Fruit fly (Drosophila melanogaster) whole organism, embryonic: ENCODE measurements around the gene Gclc.

ENCODE experiments used
- C15 ChIP-seq: fragments of 200-800 bp; sonication (Bioruptor generic); IDR thresholded peaks from 3 replicates; pipeline ENCODE4 v1.3.6; 2022; ENCODE audit warnings: missing biosample characterization, missing genetic modification characterization
- CG1024 ChIP-seq: fragments of 200-800 bp; sonication (Bioruptor generic); IDR thresholded peaks from 2 replicates; pipeline ENCODE4 v1.3.6; 2022; ENCODE audit warnings: missing biosample characterization, missing genetic modification characterization
- CG10431 ChIP-seq: fragments of 200-800 bp; sonication (Bioruptor generic); optimal IDR thresholded peaks from 3 replicates; lab custom pipeline; 2018; ENCODE audit warnings: missing biosample characterization, mild to moderate bottlenecking, missing genetic modification characterization
- CG11085 ChIP-seq: fragments of 200-800 bp; sonication (Bioruptor generic); IDR thresholded peaks from 2 replicates; pipeline ENCODE4 v1.3.6; 2022; ENCODE audit warnings: missing biosample characterization, missing genetic modification characterization
- CG11456 ChIP-seq: fragments of 200-800 bp; sonication (Bioruptor generic); IDR thresholded peaks from 3 replicates; pipeline ENCODE4 v1.3.6; 2022; ENCODE audit warnings: missing biosample characterization, missing genetic modification characterization
- CG11695 ChIP-seq: fragments of 200-800 bp; sonication (Bioruptor generic); IDR thresholded peaks from 3 replicates; pipeline ENCODE4 v1.3.6; 2022; ENCODE audit warnings: missing biosample characterization, missing genetic modification characterization
- CG13287 ChIP-seq: fragments of 200-800 bp; sonication (Bioruptor generic); IDR thresholded peaks from 2 replicates; pipeline ENCODE4 v1.3.6; 2022; ENCODE audit warnings: missing biosample characterization, missing genetic modification characterization; ENCODE audit not compliant: partially characterized antibody
- CG15479 ChIP-seq: fragments of 200-800 bp; sonication (Bioruptor generic); optimal IDR thresholded peaks from 3 replicates; lab custom pipeline; 2019; ENCODE audit warnings: missing biosample characterization, mild to moderate bottlenecking, missing genetic modification characterization, moderate library complexity
- CG16815 ChIP-seq: fragments of 200-800 bp; sonication (Bioruptor generic); optimal IDR thresholded peaks from 3 replicates; lab custom pipeline; 2017; ENCODE audit warnings: missing biosample characterization, mild to moderate bottlenecking, missing genetic modification characterization
- CG17359 ChIP-seq: fragments of 200-800 bp; sonication (Bioruptor generic); optimal IDR thresholded peaks from 3 replicates; lab custom pipeline; 2018; ENCODE audit warnings: missing biosample characterization, mild to moderate bottlenecking, missing genetic modification characterization, moderate library complexity
- CG1832 ChIP-seq: fragments of 200-800 bp; sonication (Bioruptor generic); optimal IDR thresholded peaks from 2 replicates; lab custom pipeline; 2017; ENCODE audit warnings: missing biosample characterization, mild to moderate bottlenecking, missing genetic modification characterization, inconsistent platforms
- CG2120 ChIP-seq: fragments of 200-800 bp; sonication (Bioruptor generic); optimal IDR thresholded peaks from 3 replicates; lab custom pipeline; 2016; ENCODE audit warnings: missing biosample characterization, missing genetic modification characterization
- CG2875 ChIP-seq: fragments of 200-800 bp; sonication (Bioruptor generic); optimal IDR thresholded peaks from 2 replicates; lab custom pipeline; 2017; ENCODE audit warnings: missing biosample characterization, mild to moderate bottlenecking, missing genetic modification characterization, missing genetic modification reagents
- CG31365 ChIP-seq: fragments of 200-800 bp; sonication (Bioruptor generic); optimal IDR thresholded peaks from 2 replicates; lab custom pipeline; 2018; ENCODE audit warnings: missing biosample characterization, mild to moderate bottlenecking, missing genetic modification characterization
- CG3847 ChIP-seq: fragments of 200-800 bp; sonication (Bioruptor generic); IDR thresholded peaks from 2 replicates; pipeline ENCODE4 v1.3.6; 2022; ENCODE audit warnings: missing biosample characterization, missing genetic modification characterization
- CG4282 ChIP-seq: fragments of 200-800 bp; sonication (Bioruptor generic); optimal IDR thresholded peaks from 2 replicates; lab custom pipeline; 2016; ENCODE audit warnings: missing biosample characterization, missing genetic modification characterization
- CG6854 ChIP-seq: fragments of 200-800 bp; sonication (Bioruptor generic); optimal IDR thresholded peaks from 3 replicates; lab custom pipeline; 2017; ENCODE audit warnings: missing biosample characterization, mild to moderate bottlenecking, missing genetic modification characterization
- CG7987 ChIP-seq: fragments of 200-800 bp; sonication (Bioruptor generic); optimal IDR thresholded peaks from 2 replicates; lab custom pipeline; 2018; ENCODE audit warnings: missing biosample characterization, mild to moderate bottlenecking, missing genetic modification characterization, moderate library complexity
- CG8388 ChIP-seq: fragments of 200-800 bp; sonication (Bioruptor generic); optimal IDR thresholded peaks from 2 replicates; lab custom pipeline; 2019; ENCODE audit warnings: missing biosample characterization, mild to moderate bottlenecking, missing genetic modification characterization, moderate library complexity
- Mes4 ChIP-seq: fragments of 200-800 bp; sonication (Bioruptor generic); optimal IDR thresholded peaks from 2 replicates; lab custom pipeline; 2016; ENCODE audit warnings: missing biosample characterization, missing genetic modification characterization
- Nf-YA ChIP-seq: fragments of 200-800 bp; sonication (Bioruptor generic); IDR thresholded peaks from 2 replicates; pipeline ENCODE4 v1.3.6; 2022; ENCODE audit warnings: missing biosample characterization, missing genetic modification characterization
- Oaz ChIP-seq: fragments of 200-800 bp; sonication (Bioruptor generic); IDR thresholded peaks from 2 replicates; pipeline ENCODE4 v1.3.6; 2022; ENCODE audit warnings: missing biosample characterization, missing genetic modification characterization
- Sry-β ChIP-seq: fragments of 200-800 bp; sonication (Bioruptor generic); optimal IDR thresholded peaks from 2 replicates; lab custom pipeline; 2018; ENCODE audit warnings: missing biosample characterization, mild to moderate bottlenecking, missing genetic modification characterization, moderate library complexity
- Usf ChIP-seq: fragments of 200-800 bp; sonication (Bioruptor generic); optimal IDR thresholded peaks from 2 replicates; lab custom pipeline; 2017; ENCODE audit warnings: missing genotype, missing biosample characterization, missing genetic modification characterization
- Vsx1 ChIP-seq: fragments of 200-800 bp; sonication (Bioruptor generic); optimal IDR thresholded peaks from 2 replicates; lab custom pipeline; 2017; ENCODE audit warnings: missing biosample characterization, mild to moderate bottlenecking, missing genetic modification characterization, missing genetic modification reagents
- Xrp1 ChIP-seq: fragments of 200-800 bp; sonication (Bioruptor generic); IDR thresholded peaks from 2 replicates; pipeline ENCODE4 v1.3.6; 2022; ENCODE audit warnings: missing biosample characterization, missing genetic modification characterization
- bowl ChIP-seq: fragments of 200-800 bp; sonication (Bioruptor generic); IDR thresholded peaks from 2 replicates; pipeline ENCODE4 v1.3.6; 2022; ENCODE audit warnings: missing biosample characterization, missing genetic modification characterization
- dm ChIP-seq: fragments of 200-800 bp; sonication (Bioruptor generic); optimal IDR thresholded peaks from 3 replicates; lab custom pipeline; 2016; ENCODE audit warnings: missing biosample characterization, missing genetic modification characterization
- exex ChIP-seq: fragments of 200-800 bp; sonication (Bioruptor generic); optimal IDR thresholded peaks from 4 replicates; lab custom pipeline; 2018; ENCODE audit warnings: missing biosample characterization, mild to moderate bottlenecking, missing genetic modification characterization, moderate library complexity
- fd102C ChIP-seq: fragments of 200-800 bp; sonication (Bioruptor generic); optimal IDR thresholded peaks from 2 replicates; lab custom pipeline; 2018; ENCODE audit warnings: missing biosample characterization, mild to moderate bottlenecking, missing genetic modification characterization, moderate library complexity
- ftz-f1 ChIP-seq: fragments of 200-800 bp; sonication (Bioruptor generic); optimal IDR thresholded peaks from 2 replicates; lab custom pipeline; 2016; ENCODE audit warnings: missing biosample characterization, missing genetic modification characterization
- ham ChIP-seq: fragments of 200-800 bp; sonication (Bioruptor generic); IDR thresholded peaks from 2 replicates; pipeline ENCODE4 v1.3.6; 2022; ENCODE audit warnings: missing biosample characterization, missing genetic modification characterization
- ken ChIP-seq: fragments of 200-800 bp; sonication (Bioruptor generic); IDR thresholded peaks from 3 replicates; pipeline ENCODE4 v1.3.6; 2022; ENCODE audit warnings: missing biosample characterization, missing genetic modification characterization
- mirr ChIP-seq: fragments of 200-800 bp; sonication (Bioruptor generic); optimal IDR thresholded peaks from 3 replicates; lab custom pipeline; 2018; ENCODE audit warnings: missing biosample characterization, mild to moderate bottlenecking, missing genetic modification characterization
- nom ChIP-seq: fragments of 200-800 bp; sonication (Bioruptor generic); optimal IDR thresholded peaks from 2 replicates; lab custom pipeline; 2017; ENCODE audit warnings: missing biosample characterization, missing genetic modification characterization, mild to moderate bottlenecking, moderate library complexity, missing genetic modification reagents
- odd ChIP-seq: fragments of 200-800 bp; sonication (Bioruptor generic); optimal IDR thresholded peaks from 2 replicates; lab custom pipeline; 2017; ENCODE audit warnings: missing biosample characterization, mild to moderate bottlenecking, missing genetic modification characterization
- onecut ChIP-seq: fragments of 200-800 bp; sonication (Bioruptor generic); IDR thresholded peaks from 2 replicates; pipeline ENCODE4 v1.3.6; 2022; ENCODE audit warnings: missing biosample characterization, missing genetic modification characterization
- pb ChIP-seq: fragments of 200-800 bp; sonication (Bioruptor generic); optimal IDR thresholded peaks from 3 replicates; lab custom pipeline; 2016; ENCODE audit warnings: missing biosample characterization, missing genetic modification characterization
- peb ChIP-seq: fragments of 200-800 bp; sonication (Bioruptor generic); IDR thresholded peaks from 2 replicates; pipeline ENCODE4 v1.3.6; 2022; ENCODE audit warnings: missing biosample characterization, missing genetic modification characterization
- ranshi ChIP-seq: fragments of 200-800 bp; sonication (Bioruptor generic); IDR thresholded peaks from 2 replicates; pipeline ENCODE4 v1.3.6; 2022; ENCODE audit warnings: missing biosample characterization, missing genetic modification characterization
- rib ChIP-seq: fragments of 200-800 bp; sonication (Bioruptor generic); IDR thresholded peaks from 2 replicates; pipeline ENCODE4 v1.3.6; 2022; ENCODE audit warnings: missing biosample characterization, missing genetic modification characterization
- ro ChIP-seq: fragments of 200-800 bp; sonication (Bioruptor generic); IDR thresholded peaks from 2 replicates; pipeline ENCODE4 v1.3.6; 2022; ENCODE audit warnings: missing biosample characterization, missing genetic modification characterization
- sens ChIP-seq: fragments of 200-800 bp; sonication (Bioruptor generic); peaks from one replicate; lab custom pipeline; 2016; ENCODE audit warnings: missing biosample characterization, missing genetic modification characterization
- sim ChIP-seq: fragments of 200-800 bp; sonication (Bioruptor generic); IDR thresholded peaks from 2 replicates; pipeline ENCODE4 v1.3.6; 2022; ENCODE audit warnings: missing biosample characterization, missing genetic modification characterization
- slou ChIP-seq: fragments of 200-800 bp; sonication (Bioruptor generic); optimal IDR thresholded peaks from 3 replicates; lab custom pipeline; 2016; ENCODE audit warnings: missing biosample characterization, missing genetic modification characterization
- sqz ChIP-seq: fragments of 200-800 bp; sonication (Bioruptor generic); optimal IDR thresholded peaks from 3 replicates; lab custom pipeline; 2018; ENCODE audit warnings: missing biosample characterization, mild to moderate bottlenecking, missing genetic modification characterization
- tap ChIP-seq: fragments of 200-800 bp; optimal IDR thresholded peaks from 3 replicates; lab custom pipeline; 2019; ENCODE audit warnings: missing biosample characterization, mild to moderate bottlenecking, missing genetic modification characterization, moderate library complexity
- tgo ChIP-seq: fragments of 200-800 bp; sonication (Bioruptor generic); IDR thresholded peaks from 3 replicates; pipeline ENCODE4 v1.3.6; 2022; ENCODE audit warnings: missing biosample characterization, missing genetic modification characterization
- tin ChIP-seq: fragments of 200-800 bp; sonication (Bioruptor generic); optimal IDR thresholded peaks from 3 replicates; lab custom pipeline; 2016; ENCODE audit warnings: missing biosample characterization, missing genetic modification characterization
- zen ChIP-seq: fragments of 200-800 bp; sonication (Bioruptor generic); optimal IDR thresholded peaks from 3 replicates; lab custom pipeline; 2018; ENCODE audit warnings: missing biosample characterization, mild to moderate bottlenecking, missing genetic modification characterization, moderate library complexity
- zfh2 ChIP-seq: fragments of 200-800 bp; sonication (Bioruptor generic); optimal IDR thresholded peaks from 2 replicates; lab custom pipeline; 2016; ENCODE audit warnings: missing biosample characterization, missing genetic modification characterization

The Gclc gene

DNA sequence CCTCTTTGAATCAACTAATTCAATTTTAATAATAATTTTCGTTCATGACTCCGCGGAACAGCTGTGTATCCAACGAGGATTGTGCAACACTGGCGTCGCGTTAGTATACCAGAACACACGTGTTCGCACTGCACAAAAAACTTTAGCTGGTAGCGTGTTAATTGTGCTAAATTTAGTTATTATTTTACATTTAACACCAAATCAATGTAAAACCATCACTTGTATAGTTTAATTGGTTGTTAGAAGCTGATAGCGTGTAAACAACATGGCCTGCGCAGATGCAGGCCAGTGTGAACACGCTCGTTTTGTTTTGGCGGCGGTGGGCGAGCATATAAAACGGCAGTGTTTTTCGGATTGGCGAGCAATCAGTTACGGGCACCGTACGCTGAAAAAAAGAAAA, 41.3 kb upstream of the Gclc start, which contains the start of the genes Traf6 and GIIIspla2 (continued):
- TF ChIP-seq CG8388 (GFP tag; lab: Kevin White, UChicago), result peak; percentile 79
- peak; percentile 69 for TF ChIP-seq CG11085 (GFP tag; lab: Robert Waterston, UW)
- TF ChIP-seq onecut, result peak; percentile 40; the same call in 1 of the 2 replicates
- no peak for TF ChIP-seq C15 (GFP tag; lab: Robert Waterston, UW)
- peak; percentile 60 for TF ChIP-seq zen (tag; lab: Kevin White, UChicago)
- no peak for TF ChIP-seq CG31365
- TF ChIP-seq slou (GFP tag; lab: Kevin White, UChicago), result peak; percentile 38
- peak; percentile 66 for TF ChIP-seq CG16815 (GFP tag; lab: Kevin White, UChicago)
- peak; percentile 20 for TF ChIP-seq tap
- TF ChIP-seq Vsx1 (GFP tag; lab: Kevin White, UChicago), result no peak
- TF ChIP-seq CG1832 (GFP tag; lab: Kevin White, UChicago), result no peak
- TF ChIP-seq bowl (GFP tag; lab: Robert Waterston, UW), result peak; percentile 53; the same call in 1 of the 2 replicates
- TF ChIP-seq ro, result 0 out of 2 replicates have a peak, but pooled peaks have one; percentile 30
- peak; percentile 50 for TF ChIP-seq pb
- no peak for TF ChIP-seq odd
- peak; percentile 43 for TF ChIP-seq CG7987 (GFP tag; lab: Kevin White, UChicago)
- TF ChIP-seq Nf-YA (GFP tag; lab: Robert Waterston, UW), result 0 out of 2 replicates have a peak, but pooled peaks have one; percentile 17
- no peak for TF ChIP-seq CG4282 (GFP tag; lab: Kevin White, UChicago)
- peak; percentile 71; the same call in 2 of the 3 replicates for TF ChIP-seq CG11456 (GFP tag; lab: Robert Waterston, UW)
- TF ChIP-seq ranshi (GFP tag; lab: Robert Waterston, UW), result peak; percentile 75
- peak; percentile 74 for TF ChIP-seq tgo (GFP tag; lab: Robert Waterston, UW)
- TF ChIP-seq CG6854, result no peak
- TF ChIP-seq CG15479 (GFP tag; lab: Kevin White, UChicago), result no peak
- TF ChIP-seq CG13287, result peak; percentile 59
- peak; percentile 73 for TF ChIP-seq zfh2 (GFP tag; lab: Kevin White, UChicago)
- TF ChIP-seq CG11695 (GFP tag; lab: Robert Waterston, UW), result peak; percentile 72; the same call in 2 of the 3 replicates
- peak; percentile 60 for TF ChIP-seq CG17359 (tag; lab: Kevin White, UChicago)
- TF ChIP-seq CG10431 (GFP tag; lab: Kevin White, UChicago), result no peak
- no peak for TF ChIP-seq rib (GFP tag; lab: Robert Waterston, UW)
- TF ChIP-seq Xrp1, result peak; percentile 81
- peak; percentile 95 for TF ChIP-seq sens (GFP tag; lab: Kevin White, UChicago)
- TF ChIP-seq ftz-f1, result peak; percentile 41
- TF ChIP-seq CG2875 (GFP tag; lab: Kevin White, UChicago), result peak; percentile 8
- TF ChIP-seq CG1024, result peak; percentile 27; the same call in 1 of the 2 replicates
- TF ChIP-seq exex (tag; lab: Kevin White, UChicago), result no peak
- peak; percentile 68 for TF ChIP-seq nom (GFP tag; lab: Kevin White, UChicago)
- TF ChIP-seq Sry-β (GFP tag; lab: Kevin White, UChicago), result no peak
- peak; percentile 66 for TF ChIP-seq mirr (GFP tag; lab: Kevin White, UChicago)
- TF ChIP-seq Oaz (GFP tag; lab: Robert Waterston, UW), result no peak
- TF ChIP-seq sim (GFP tag; lab: Robert Waterston, UW), result 0 out of 2 replicates have a peak, but pooled peaks have one; percentile 48
- TF ChIP-seq ken (GFP tag; lab: Robert Waterston, UW), result peak; percentile 81
- peak; percentile 55 for TF ChIP-seq Usf (GFP tag; lab: Kevin White, UChicago)
- peak; percentile 77 for TF ChIP-seq dm (GFP tag; lab: Kevin White, UChicago)
- TF ChIP-seq sqz (GFP tag; lab: Kevin White, UChicago), result no peak
- peak; percentile 31 for TF ChIP-seq Mes4 (GFP tag; lab: Kevin White, UChicago)
- TF ChIP-seq tin (GFP tag; lab: Kevin White, UChicago), result peak; percentile 68
- peak; percentile 33; the same call in 1 of the 2 replicates for TF ChIP-seq ham (GFP tag; lab: Robert Waterston, UW)
- TF ChIP-seq fd102C (GFP tag; lab: Kevin White, UChicago), result no peak
- TF ChIP-seq CG3847 (GFP tag; lab: Robert Waterston, UW), result peak; percentile 86
- TF ChIP-seq peb (GFP tag; lab: Robert Waterston, UW), result peak; percentile 45; the same call in 1 of the 2 replicates
- peak; percentile 87 for TF ChIP-seq CG2120 (GFP tag; lab: Kevin White, UChicago)
